Fruit fly (Drosophila melanogaster): ENCODE data around the gene bsf.
A peak's percentile ranks its signal among the peaks of the same experiment; 100 is the strongest.

Gene bsf

dm6 chr2L:18454128-18454788, at the start of gene bsf, which contains the start of gene Ntf-2r:
TSS of gene bsf (minus strand) at chr2L:18454587.
TSS of gene Ntf-2r (plus strand) at chr2L:18454649.
- TF ChIP-seq CTCF (optimal IDR thresholded peaks at IDR 0.05) (peak; percentile 45 to 49), CG8478 (optimal IDR thresholded peaks at IDR 0.05) (no peak)

dm6 chr2L:18503760-18504159, 49.4 kb upstream of the bsf start, which contains the start of gene kon:
TSS of gene kon (minus strand) at chr2L:18503978.
- TF ChIP-seq CTCF (optimal IDR thresholded peaks at IDR 0.05): no peak
- no peak for TF ChIP-seq CG8478 (optimal IDR thresholded peaks at IDR 0.05)

DNA sequence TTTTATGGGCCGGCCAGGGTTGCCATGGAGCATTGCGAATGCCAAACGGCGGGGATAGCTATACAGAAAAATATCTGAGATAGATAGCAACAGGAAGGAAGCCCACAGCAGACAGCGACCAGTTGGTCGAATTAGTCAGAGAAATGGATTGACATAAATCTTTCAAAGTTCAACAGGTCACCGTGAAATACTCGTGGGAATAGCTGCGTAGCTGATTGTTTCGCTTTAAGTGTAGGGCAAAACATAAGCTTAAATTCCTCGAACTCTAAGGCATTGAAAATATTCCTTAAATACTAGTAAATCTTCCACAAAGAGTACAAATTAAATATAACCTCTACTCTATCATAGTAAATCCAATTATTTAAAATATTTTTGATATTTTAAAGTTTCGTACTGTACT, 45.5 kb upstream of the bsf start:
- TF ChIP-seq CG8478 (optimal IDR thresholded peaks at IDR 0.05) (no peak), CTCF (optimal IDR thresholded peaks at IDR 0.05) (no peak)

DNA sequence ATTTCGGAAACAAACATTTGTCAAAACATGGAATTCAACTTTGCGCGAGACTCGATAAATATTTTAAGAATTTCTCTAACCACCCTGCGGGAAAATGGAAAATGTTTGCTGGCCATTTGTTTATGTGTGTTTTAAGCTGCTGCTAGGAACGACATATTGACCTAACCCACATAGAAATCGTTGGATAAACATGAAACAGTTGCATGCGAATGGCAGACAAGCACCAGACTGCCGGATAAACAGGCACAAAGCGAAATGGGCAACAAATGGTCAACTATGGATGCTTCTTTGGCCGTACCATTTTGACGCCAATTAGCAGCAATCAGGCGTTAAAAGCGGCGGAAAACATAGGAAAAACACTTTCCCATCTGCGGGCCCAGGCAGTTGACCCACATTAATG, 42.4 kb upstream of the bsf start:
- no peak for TF ChIP-seq CTCF (optimal IDR thresholded peaks at IDR 0.05)
- no peak for TF ChIP-seq CG8478 (optimal IDR thresholded peaks at IDR 0.05)

- no peak for TF ChIP-seq CG8478 (optimal IDR thresholded peaks at IDR 0.05)
- no peak for TF ChIP-seq CTCF (optimal IDR thresholded peaks at IDR 0.05)
Observed at dm6 chr2L:18493122-18493521, 38.7 kb upstream of the bsf start.

dm6 chr2L:18486828-18487227, 32.4 kb upstream of the bsf start:
- TF ChIP-seq CTCF (optimal IDR thresholded peaks at IDR 0.05) (no peak), CG8478 (optimal IDR thresholded peaks at IDR 0.05) (no peak)

dm6 chr2L:18485211-18485610, 30.8 kb upstream of the bsf start, which contains the start of gene grnd:
TSS of gene grnd (plus strand) at chr2L:18485417.
- TF ChIP-seq CTCF (optimal IDR thresholded peaks at IDR 0.05) (no peak), CG8478 (optimal IDR thresholded peaks at IDR 0.05) (no peak)

- peak in 1 of 2 experiments; percentile 7 for TF ChIP-seq CTCF (optimal IDR thresholded peaks at IDR 0.05)
- no peak for TF ChIP-seq CG8478 (optimal IDR thresholded peaks at IDR 0.05)
Observed at dm6 chr2L:18484382-18485050, 30.1 kb upstream of the bsf start, which contains the start of gene CG10283. TSS of gene CG10283 (minus strand) at chr2L:18484513.

DNA sequence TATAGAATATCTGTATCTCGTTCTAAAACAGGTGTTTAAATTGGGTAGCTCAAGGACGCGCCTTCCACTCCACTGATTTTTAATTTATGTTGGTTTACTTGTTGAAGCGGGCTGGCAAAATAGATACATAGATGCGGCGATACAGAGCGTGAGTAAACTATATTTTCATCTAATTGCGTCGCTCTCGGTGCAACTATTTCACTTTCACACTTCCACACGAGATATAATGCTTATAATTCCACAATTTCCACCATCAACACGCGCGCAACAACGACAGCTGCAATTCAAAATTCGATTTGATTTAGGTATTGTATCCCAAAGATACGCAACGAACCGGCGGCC, 29.6 kb upstream of the bsf start:
- TF ChIP-seq CG8478 (optimal IDR thresholded peaks at IDR 0.05) (no peak), CTCF (optimal IDR thresholded peaks at IDR 0.05) (no peak)

DNA sequence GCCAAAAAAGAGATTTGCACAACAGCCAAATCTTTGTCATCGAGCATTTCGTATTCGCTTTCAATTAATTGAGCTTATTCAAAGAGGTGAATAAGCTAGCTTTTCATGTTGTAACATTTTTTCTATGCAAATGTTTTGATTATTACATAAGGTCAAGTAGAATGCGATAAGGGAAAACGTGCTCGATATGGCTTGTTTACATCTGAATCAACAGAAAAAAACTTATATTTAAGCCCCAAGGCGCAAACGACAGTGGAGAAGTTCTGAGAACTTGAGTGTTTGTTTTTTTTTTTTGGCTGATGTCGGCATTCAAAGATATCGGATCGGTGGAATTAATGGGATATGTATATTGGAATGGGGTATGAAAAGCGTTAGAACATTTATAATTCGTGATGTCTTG, 28.6 kb upstream of the bsf start:
- no peak for TF ChIP-seq CG8478 (optimal IDR thresholded peaks at IDR 0.05)

DNA sequence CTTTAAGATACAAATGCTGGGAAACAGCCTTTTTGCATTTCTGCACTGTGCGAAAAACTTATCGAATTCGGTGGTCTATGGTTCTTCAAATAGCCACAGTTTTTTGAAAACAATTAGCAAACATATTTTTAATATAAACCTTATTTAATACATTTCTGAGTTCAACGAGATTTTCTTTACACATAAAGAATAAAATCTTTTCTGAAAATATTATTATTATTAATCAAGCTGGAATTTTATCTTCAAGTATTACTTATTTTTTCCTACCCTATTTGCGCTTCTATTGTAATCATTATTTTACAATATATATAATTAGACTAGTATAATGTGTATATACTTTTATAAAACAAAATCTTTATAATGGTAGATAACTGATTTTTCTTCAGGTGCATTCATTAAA, 27.8 kb upstream of the bsf start:
- TF ChIP-seq CG8478 (optimal IDR thresholded peaks at IDR 0.05) (no peak), CTCF (optimal IDR thresholded peaks at IDR 0.05) (no peak)

DNA sequence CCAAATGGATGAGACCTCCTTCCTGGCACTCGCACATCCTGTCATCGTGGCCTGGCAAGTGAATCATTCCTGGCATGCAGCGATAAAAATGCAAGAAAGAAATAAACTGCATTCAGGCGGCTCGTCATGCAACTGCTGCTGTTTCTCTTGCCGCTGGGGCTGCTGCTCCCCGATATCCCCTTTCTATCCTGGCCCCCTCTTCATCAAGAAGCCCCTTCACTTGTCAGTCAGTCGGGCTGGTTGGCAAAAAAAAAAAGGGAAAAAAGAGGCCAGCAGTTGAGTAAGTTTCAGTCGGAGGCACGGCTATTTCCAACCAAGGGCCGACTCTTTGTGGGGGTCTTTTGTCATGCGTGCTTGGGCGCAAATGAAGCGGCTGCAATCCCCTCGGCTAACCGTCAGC, 27.4 kb upstream of the bsf start:
- TF ChIP-seq CTCF (optimal IDR thresholded peaks at IDR 0.05): no peak
- TF ChIP-seq CG8478 (optimal IDR thresholded peaks at IDR 0.05): no peak

DNA sequence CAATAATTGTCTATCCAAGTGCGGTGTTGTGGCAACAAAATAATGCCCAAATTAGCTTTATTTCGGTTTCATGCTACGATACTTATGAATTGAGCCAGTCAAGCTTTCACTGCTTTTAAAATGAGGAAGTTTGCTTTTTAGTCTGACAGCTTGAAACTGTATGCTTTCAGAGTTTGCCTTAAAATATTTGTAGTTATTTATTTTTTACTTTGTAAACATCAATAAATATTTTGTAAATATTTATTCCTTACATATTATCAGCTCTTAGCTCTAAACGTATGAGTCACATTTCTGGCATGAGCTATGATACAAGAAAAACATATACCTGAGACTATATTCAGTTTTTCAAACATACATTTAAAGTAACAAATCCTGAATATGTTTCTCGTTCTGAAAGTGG, 26.7 kb upstream of the bsf start:
- TF ChIP-seq CG8478 (optimal IDR thresholded peaks at IDR 0.05): no peak
- TF ChIP-seq CTCF (optimal IDR thresholded peaks at IDR 0.05): no peak

DNA sequence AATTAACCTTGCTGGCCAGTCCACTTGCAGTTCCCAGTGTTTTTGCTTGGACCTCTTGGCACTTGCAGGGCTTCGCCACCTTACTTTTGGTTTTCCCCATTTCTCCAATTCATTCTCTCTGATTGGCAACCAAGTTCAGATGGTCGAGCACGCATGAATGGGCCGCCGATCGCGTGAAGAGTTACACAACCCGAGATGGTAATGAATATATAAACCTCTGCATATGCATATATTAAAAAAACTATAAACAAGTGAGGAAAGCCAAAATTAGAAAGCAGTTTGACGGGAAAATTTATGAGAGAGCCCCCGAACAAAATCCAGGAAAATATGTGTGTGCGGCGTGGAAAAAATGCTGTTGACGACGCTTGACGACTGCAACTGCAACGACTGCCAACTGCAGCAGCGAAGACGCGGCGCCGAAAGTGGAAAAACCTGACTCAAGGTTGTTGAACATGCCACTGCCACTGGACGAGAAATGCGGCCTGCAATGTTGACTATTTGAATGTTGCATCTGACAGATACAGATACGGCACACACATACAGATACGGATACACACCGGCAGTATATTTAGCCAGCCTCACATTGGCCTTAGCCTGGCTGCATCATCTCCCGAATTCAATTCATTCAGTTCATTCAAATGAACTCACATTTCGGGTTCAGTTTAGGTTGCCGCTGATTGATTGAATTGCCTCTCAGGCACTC, 26.1 kb upstream of the bsf start:
- TF ChIP-seq CTCF (optimal IDR thresholded peaks at IDR 0.05) (no peak), CG8478 (optimal IDR thresholded peaks at IDR 0.05) (no peak)

DNA sequence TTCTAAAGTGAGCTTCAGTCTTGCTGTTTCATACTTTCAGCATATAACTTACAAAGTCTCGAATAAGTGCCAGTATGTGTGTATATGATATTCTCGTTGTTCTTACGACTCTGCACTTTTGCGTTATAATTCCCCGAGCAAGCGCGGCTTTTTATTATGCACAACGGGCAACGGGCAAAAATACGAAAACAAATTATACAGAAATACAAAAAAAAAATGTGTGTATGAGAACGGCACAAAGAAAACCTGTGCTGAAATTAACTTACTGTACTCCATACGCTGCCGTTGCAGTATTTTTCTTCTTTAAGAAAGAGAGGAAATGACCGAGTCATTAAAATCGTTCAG, 24.8 kb upstream of the bsf start:
- no peak for TF ChIP-seq CTCF (optimal IDR thresholded peaks at IDR 0.05)
- TF ChIP-seq CG8478 (optimal IDR thresholded peaks at IDR 0.05): no peak
